Fruit fly (Drosophila melanogaster): ENCODE data around the gene CG14626.

dm6 chrX:1175993-1176392 lies 8.6 kb upstream of the CG14626 start, which contains the start of gene CG11384:
- TF ChIP-seq Snoo (tag; optimal IDR thresholded peaks at IDR 0.05) (no peak), CG10348 (GFP tag; IDR thresholded peaks at IDR 0.05) (no peak), EcR (GFP tag; optimal IDR thresholded peaks at IDR 0.05) (no peak), CG15710 (tag; optimal IDR thresholded peaks at IDR 0.05) (no peak), CG4496 (GFP tag; IDR thresholded peaks at IDR 0.05) (no peak)

All from whole organism, pupa.